Fruit fly (Drosophila melanogaster) S2 (cell line): ENCODE results near the gene CG2256.

ENCODE experiments used
- CG8478 ChIP-seq: fragments of >200 bp; optimal IDR thresholded peaks from 2 replicates; lab custom pipeline; 2018
- CTCF ChIP-seq, 2 experiments: fragments of >200 bp; optimal IDR thresholded peaks; 2 replicates each; lab custom pipeline; 2018

- TF ChIP-seq CG8478 (lab: Kevin White, UChicago) (no peak), CTCF (optimal IDR thresholded peaks at IDR 0.05; lab: Kevin White, UChicago) (no peak)
Measured at dm6 chrX:8092075-8092682, 5.2 kb upstream of the CG2256 start.
